Fruit fly (Drosophila melanogaster) whole organism, embryonic: ENCODE measurements around the gene RpL27A.

Experiments used
- Antp ChIP-seq: fragments of 200-800 bp; sonication (Bioruptor generic); optimal IDR thresholded peaks from 3 replicates; lab custom pipeline; 2016; ENCODE audit warnings: missing biosample characterization, missing genetic modification characterization
- Awh ChIP-seq: fragments of 200-800 bp; sonication (Bioruptor generic); IDR thresholded peaks from 2 replicates; pipeline ENCODE4, ENCODE4 v1.3.6; 2022; ENCODE audit warnings: missing biosample characterization, missing genetic modification characterization
- CG10565 ChIP-seq: fragments of 200-800 bp; sonication (Bioruptor generic); optimal IDR thresholded peaks from 3 replicates; lab custom pipeline; 2016; ENCODE audit warnings: missing biosample characterization, mild to moderate bottlenecking, missing genetic modification characterization
- CG11247 ChIP-seq: fragments of 200-800 bp; sonication (Bioruptor generic); IDR thresholded peaks from 2 replicates; pipeline ENCODE4 v1.3.6; 2022; ENCODE audit warnings: missing biosample characterization, missing genetic modification characterization
- CG1233 ChIP-seq: fragments of 200-800 bp; sonication (Bioruptor generic); optimal IDR thresholded peaks from 4 replicates; lab custom pipeline; 2018; ENCODE audit warnings: missing biosample characterization, mild to moderate bottlenecking, missing genetic modification characterization
- CG17328 ChIP-seq: fragments of 200-800 bp; sonication (Bioruptor generic); IDR thresholded peaks from 2 replicates; pipeline ENCODE4 v1.3.6; 2022; ENCODE audit warnings: missing biosample characterization, missing genetic modification characterization
- CG17385 ChIP-seq: fragments of 200-800 bp; sonication (Bioruptor generic); optimal IDR thresholded peaks from 3 replicates; lab custom pipeline; 2018; ENCODE audit warnings: missing biosample characterization, mild to moderate bottlenecking, missing genetic modification characterization
- CG17568 ChIP-seq: fragments of 200-800 bp; sonication (Bioruptor generic); optimal IDR thresholded peaks from 2 replicates; lab custom pipeline; 2018; ENCODE audit warnings: missing biosample characterization, mild to moderate bottlenecking, missing genetic modification characterization, moderate library complexity
- CG17912 ChIP-seq: fragments of 200-800 bp; sonication (Bioruptor generic); optimal IDR thresholded peaks from 2 replicates; lab custom pipeline; 2018; ENCODE audit warnings: missing biosample characterization, mild to moderate bottlenecking, missing genetic modification characterization
- CG18011 ChIP-seq: fragments of 200-800 bp; sonication (Bioruptor generic); optimal IDR thresholded peaks from 2 replicates; lab custom pipeline; 2017; ENCODE audit warnings: missing biosample characterization, missing genetic modification characterization, mild to moderate bottlenecking, moderate library complexity, missing genotype
- CG2129 ChIP-seq: fragments of 200-800 bp; sonication (Bioruptor generic); IDR thresholded peaks from 2 replicates; pipeline ENCODE4 v1.3.6; 2022; ENCODE audit warnings: missing biosample characterization, missing genetic modification characterization; ENCODE audit not compliant: partially characterized antibody
- CG30431 ChIP-seq: fragments of 200-800 bp; sonication (Bioruptor generic); optimal IDR thresholded peaks from 2 replicates; lab custom pipeline; 2017; ENCODE audit warnings: missing biosample characterization, missing genetic modification characterization
- CG31441 ChIP-seq: fragments of 200-800 bp; sonication (Bioruptor generic); IDR thresholded peaks from 2 replicates; pipeline ENCODE4 v1.3.6; 2022; ENCODE audit warnings: missing biosample characterization, missing genetic modification characterization
- CG42726 ChIP-seq: fragments of 200-800 bp; sonication (Bioruptor generic); IDR thresholded peaks from 2 replicates; pipeline ENCODE4 v1.3.6; 2022; ENCODE audit warnings: missing biosample characterization, missing genetic modification characterization; ENCODE audit not compliant: partially characterized antibody
- CG4360 ChIP-seq: fragments of 200-800 bp; sonication (Bioruptor generic); IDR thresholded peaks from 2 replicates; pipeline ENCODE4 v1.3.6; 2022; ENCODE audit warnings: missing biosample characterization, missing genetic modification characterization
- CG5180 ChIP-seq: fragments of 200-800 bp; sonication (Bioruptor generic); optimal IDR thresholded peaks from 3 replicates; lab custom pipeline; 2017; ENCODE audit warnings: missing biosample characterization, missing genetic modification characterization, mild to moderate bottlenecking, moderate library complexity, missing genetic modification reagents
- CG5953 ChIP-seq: fragments of 200-800 bp; sonication (Bioruptor generic); IDR thresholded peaks from 2 replicates; pipeline ENCODE4 v1.3.6; 2022; ENCODE audit warnings: missing biosample characterization, missing genetic modification characterization
- CG8281 ChIP-seq: fragments of 200-800 bp; sonication (Bioruptor generic); optimal IDR thresholded peaks from 2 replicates; lab custom pipeline; 2018; ENCODE audit warnings: missing biosample characterization, mild to moderate bottlenecking, missing genetic modification characterization, moderate library complexity
- CG8478 ChIP-seq: fragments of >200 bp; optimal IDR thresholded peaks from 2 replicates; lab custom pipeline; 2018
- CG9727 ChIP-seq: fragments of 200-800 bp; sonication (Bioruptor generic); optimal IDR thresholded peaks from 3 replicates; lab custom pipeline; 2017; ENCODE audit warnings: missing biosample characterization, mild to moderate bottlenecking, missing genetic modification characterization
- CTCF ChIP-seq: fragments of 200-800 bp; sonication (Bioruptor generic); optimal IDR thresholded peaks from 2 replicates; lab custom pipeline; 2017; ENCODE audit warnings: missing biosample characterization, mild to moderate bottlenecking, missing genetic modification characterization, moderate library complexity
- Dbx ChIP-seq: fragments of 200-800 bp; sonication (Bioruptor generic); IDR thresholded peaks from 3 replicates; pipeline ENCODE4 v1.3.6; 2022; ENCODE audit warnings: missing biosample characterization, missing genetic modification characterization
- Dll ChIP-seq: fragments of 200-800 bp; sonication (Bioruptor generic); IDR thresholded peaks from 4 replicates; pipeline ENCODE4 v1.3.6; 2022; ENCODE audit warnings: missing biosample characterization, missing genetic modification characterization; ENCODE audit not compliant: partially characterized antibody
- Fer2 ChIP-seq: fragments of 200-800 bp; sonication (Bioruptor generic); optimal IDR thresholded peaks from 2 replicates; lab custom pipeline; 2018; ENCODE audit warnings: missing biosample characterization, mild to moderate bottlenecking, missing genetic modification characterization, moderate library complexity
- HLHmδ ChIP-seq: fragments of 200-800 bp; sonication (Bioruptor generic); optimal IDR thresholded peaks from 2 replicates; lab custom pipeline; 2018; ENCODE audit warnings: missing biosample characterization, mild to moderate bottlenecking, missing genetic modification characterization, moderate library complexity
- Lim3 ChIP-seq: fragments of 200-800 bp; sonication (Bioruptor generic); IDR thresholded peaks from 2 replicates; pipeline ENCODE4 v1.3.6; 2022; ENCODE audit warnings: missing biosample characterization, missing genetic modification characterization
- Lpt ChIP-seq: fragments of >200 bp; optimal IDR thresholded peaks from 2 replicates; lab custom pipeline; 2018; ENCODE audit warnings: missing biosample characterization, missing genetic modification characterization
- Max ChIP-seq: fragments of 200-800 bp; sonication (Bioruptor generic); optimal IDR thresholded peaks from 2 replicates; lab custom pipeline; 2016; ENCODE audit warnings: missing biosample characterization, mild to moderate bottlenecking, missing genetic modification characterization
- Opbp ChIP-seq: fragments of 200-800 bp; sonication (Bioruptor generic); IDR thresholded peaks from 3 replicates; pipeline ENCODE4 v1.3.6; 2022; ENCODE audit warnings: missing biosample characterization, missing genetic modification characterization; ENCODE audit not compliant: partially characterized antibody
- Rfx ChIP-seq: fragments of 200-800 bp; sonication (Bioruptor generic); IDR thresholded peaks from 2 replicates; pipeline ENCODE4 v1.3.6; 2022; ENCODE audit warnings: missing biosample characterization, missing genetic modification characterization
- Sox100B ChIP-seq: fragments of 200-800 bp; sonication (Bioruptor generic); optimal IDR thresholded peaks from 3 replicates; lab custom pipeline; 2018; ENCODE audit warnings: missing biosample characterization, mild to moderate bottlenecking, missing genetic modification characterization
- Vsx1 ChIP-seq: fragments of 200-800 bp; sonication (Bioruptor generic); optimal IDR thresholded peaks from 2 replicates; lab custom pipeline; 2017; ENCODE audit warnings: missing biosample characterization, mild to moderate bottlenecking, missing genetic modification characterization, missing genetic modification reagents
- Xbp1 ChIP-seq: fragments of 200-800 bp; sonication (Bioruptor generic); optimal IDR thresholded peaks from 3 replicates; lab custom pipeline; 2016; ENCODE audit warnings: missing biosample characterization, mild to moderate bottlenecking, missing genetic modification characterization
- ab ChIP-seq: fragments of 200-800 bp; sonication (Bioruptor generic); optimal IDR thresholded peaks from 2 replicates; lab custom pipeline; 2016; ENCODE audit warnings: missing biosample characterization, missing genetic modification characterization
- amos ChIP-seq: fragments of 200-800 bp; sonication (Bioruptor generic); IDR thresholded peaks from 2 replicates; pipeline ENCODE4 v1.3.6; 2022; ENCODE audit warnings: missing biosample characterization, missing genetic modification characterization; ENCODE audit not compliant: partially characterized antibody
- ash1 ChIP-seq: fragments of 200-800 bp; sonication (Bioruptor generic); optimal IDR thresholded peaks from 2 replicates; lab custom pipeline; 2018; ENCODE audit warnings: missing biosample characterization, mild to moderate bottlenecking, missing genetic modification characterization
- cg ChIP-seq: fragments of 200-800 bp; sonication (Bioruptor generic); optimal IDR thresholded peaks from 3 replicates; lab custom pipeline; 2019; ENCODE audit warnings: missing biosample characterization, mild to moderate bottlenecking, missing genetic modification characterization, moderate library complexity
- corto ChIP-seq: fragments of 200-800 bp; sonication (Bioruptor generic); optimal IDR thresholded peaks from 2 replicates; lab custom pipeline; 2016; ENCODE audit warnings: missing biosample characterization, mild to moderate bottlenecking, missing genetic modification characterization, moderate library complexity
- dmrt11E ChIP-seq: fragments of 200-800 bp; sonication (Bioruptor generic); optimal IDR thresholded peaks from 3 replicates; lab custom pipeline; 2018; ENCODE audit warnings: missing biosample characterization, mild to moderate bottlenecking, missing genetic modification characterization, moderate library complexity
- ewg ChIP-seq: fragments of 200-800 bp; sonication (Bioruptor generic); optimal IDR thresholded peaks from 3 replicates; lab custom pipeline; 2017; ENCODE audit warnings: mild to moderate bottlenecking, missing biosample characterization, missing genetic modification reagents, missing genetic modification characterization
- eyg ChIP-seq: fragments of 200-800 bp; sonication (Bioruptor generic); optimal IDR thresholded peaks from 3 replicates; lab custom pipeline; 2016; ENCODE audit warnings: missing biosample characterization, missing genetic modification characterization
- fd96Cb ChIP-seq: fragments of 200-800 bp; sonication (Bioruptor generic); optimal IDR thresholded peaks from 2 replicates; lab custom pipeline; 2018; ENCODE audit warnings: missing biosample characterization, mild to moderate bottlenecking, missing genetic modification characterization, moderate library complexity
- hth ChIP-seq: fragments of >200 bp; optimal IDR thresholded peaks from 2 replicates; lab custom pipeline; 2017; ENCODE audit warnings: inconsistent platforms
- odd ChIP-seq: fragments of 200-800 bp; sonication (Bioruptor generic); optimal IDR thresholded peaks from 2 replicates; lab custom pipeline; 2017; ENCODE audit warnings: missing biosample characterization, mild to moderate bottlenecking, missing genetic modification characterization
- pfk ChIP-seq: fragments of 200-800 bp; sonication (Bioruptor generic); optimal IDR thresholded peaks from 2 replicates; lab custom pipeline; 2018; ENCODE audit warnings: missing biosample characterization, mild to moderate bottlenecking, missing genetic modification characterization, moderate library complexity
- pnt ChIP-seq: fragments of 200-800 bp; sonication (Bioruptor generic); optimal IDR thresholded peaks from 3 replicates; lab custom pipeline; 2016; ENCODE audit warnings: missing biosample characterization, missing genetic modification characterization
- run ChIP-seq: fragments of 200-800 bp; sonication (Bioruptor generic); optimal IDR thresholded peaks from 3 replicates; lab custom pipeline; 2018; ENCODE audit warnings: missing biosample characterization, mild to moderate bottlenecking, missing genetic modification characterization
- schlank ChIP-seq: fragments of 200-800 bp; sonication (Bioruptor generic); optimal IDR thresholded peaks from 2 replicates; lab custom pipeline; 2018; ENCODE audit warnings: missing biosample characterization, mild to moderate bottlenecking, missing genetic modification characterization
- sob ChIP-seq: fragments of 200-800 bp; sonication (Bioruptor generic); IDR thresholded peaks from 2 replicates; pipeline ENCODE4 v1.3.6; 2022; ENCODE audit warnings: missing biosample characterization, missing genetic modification characterization
- trh ChIP-seq: fragments of 200-800 bp; sonication (Bioruptor generic); optimal IDR thresholded peaks from 2 replicates; lab custom pipeline; 2016; ENCODE audit warnings: missing biosample characterization, missing genetic modification characterization
- wdn ChIP-seq: fragments of 200-800 bp; sonication (Bioruptor generic); IDR thresholded peaks from 2 replicates; pipeline ENCODE4 v1.3.6; 2022; ENCODE audit warnings: missing biosample characterization, missing genetic modification characterization

Gene RpL27A

DNA sequence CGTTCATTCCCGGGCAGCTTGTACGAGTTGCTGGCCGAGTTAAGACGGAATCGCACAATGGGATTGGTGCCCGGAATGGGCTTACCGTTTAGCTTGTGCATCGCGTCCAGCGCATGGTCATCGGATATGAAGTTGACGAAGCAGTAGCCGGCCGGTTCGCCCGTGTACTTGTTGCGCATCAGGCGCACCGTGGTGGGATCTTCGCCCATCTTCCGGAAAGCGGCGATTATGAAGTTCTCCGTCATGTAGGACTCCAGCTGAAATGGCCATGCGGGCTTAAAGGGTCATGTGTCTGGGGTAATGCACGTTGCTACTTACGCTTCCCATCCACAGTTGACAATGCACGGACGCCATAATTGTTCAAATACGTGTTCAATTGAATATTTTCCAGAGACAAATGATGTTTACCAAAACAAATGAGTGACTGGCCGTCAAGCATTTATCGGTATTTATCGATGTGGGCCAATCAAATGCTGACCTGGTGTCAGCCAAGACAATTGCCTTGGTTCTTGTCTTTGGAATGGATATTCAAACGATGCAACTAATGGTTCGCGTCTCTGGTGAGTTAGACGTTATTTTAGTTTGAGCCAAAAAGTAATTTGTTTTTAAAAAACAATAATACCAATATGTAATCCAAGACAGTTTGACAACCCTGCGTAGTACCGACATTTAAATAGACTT, 4.0 kb downstream of the RpL27A start, which contains the start of the genes Secp43 and ND-B8 (continued):
- TF ChIP-seq CG17328 (GFP tag; lab: Robert Waterston, UW) (no peak), Vsx1 (peak; percentile 11), Dll (GFP tag; lab: Robert Waterston, UW) (peak; percentile 77), CG5180 (no peak), CG17385 (GFP tag; lab: Kevin White, UChicago) (no peak), Lim3 (no peak), CG42726 (peak; percentile 83), cg (GFP tag; lab: Kevin White, UChicago) (no peak), CG18011 (GFP tag; lab: Kevin White, UChicago) (no peak), CG8478 (no peak), CG5953 (GFP tag; lab: Robert Waterston, UW) (no peak), Antp (GFP tag; lab: Kevin White, UChicago) (no peak), Sox100B (GFP tag; lab: Kevin White, UChicago) (no peak), dmrt11E (tag; lab: Kevin White, UChicago) (no peak), CG9727 (GFP tag; lab: Kevin White, UChicago) (no peak), run (no peak), trh (GFP tag; lab: Kevin White, UChicago) (no peak), CTCF (GFP tag; lab: Kevin White, UChicago) (peak; percentile 72), sob (GFP tag; lab: Robert Waterston, UW) (peak; percentile 37; the same call in 1 of the 2 replicates), pnt (GFP tag; lab: Kevin White, UChicago) (no peak), CG1233 (GFP tag; lab: Kevin White, UChicago) (no peak), CG2129 (GFP tag; lab: Robert Waterston, UW) (0 out of 2 replicates have a peak, but pooled peaks have one; percentile 29), ab (GFP tag; lab: Kevin White, UChicago) (no peak), Max (GFP tag; lab: Kevin White, UChicago) (no peak), CG31441 (GFP tag; lab: Robert Waterston, UW) (no peak), CG17912 (peak; percentile 11), Awh (GFP tag; lab: Robert Waterston, UW) (no peak), fd96Cb (no peak), CG8281 (tag; lab: Kevin White, UChicago) (no peak), eyg (no peak), Rfx (peak; percentile 42; the same call in 1 of the 2 replicates), Fer2 (tag; lab: Kevin White, UChicago) (no peak), odd (GFP tag; lab: Kevin White, UChicago) (no peak), corto (GFP tag; lab: Kevin White, UChicago) (no peak), CG10565 (no peak), Xbp1 (GFP tag; lab: Kevin White, UChicago) (peak; percentile 0), wdn (GFP tag; lab: Robert Waterston, UW) (no peak), CG30431 (GFP tag; lab: Kevin White, UChicago) (no peak), ewg (GFP tag; lab: Kevin White, UChicago) (peak; percentile 4), CG11247 (GFP tag; lab: Robert Waterston, UW) (no peak), hth (lab: Kevin White, UChicago) (no peak), amos (GFP tag; lab: Robert Waterston, UW) (peak; percentile 80), CG17568 (GFP tag; lab: Kevin White, UChicago) (no peak), ash1 (GFP tag; lab: Kevin White, UChicago) (no peak), Lpt (GFP tag; lab: Kevin White, UChicago) (no peak), Dbx (GFP tag; lab: Robert Waterston, UW) (no peak), CG4360 (GFP tag; lab: Robert Waterston, UW) (no peak), Opbp (GFP tag; lab: Robert Waterston, UW) (peak; percentile 77; the same call in 2 of the 3 replicates), schlank (tag; lab: Kevin White, UChicago) (no peak), HLHmδ (GFP tag; lab: Kevin White, UChicago) (no peak), pfk (GFP tag; lab: Kevin White, UChicago) (no peak)
